Fruit fly (Drosophila melanogaster): ENCODE results near the gene CG12278.

CG12278 gene

DNA sequence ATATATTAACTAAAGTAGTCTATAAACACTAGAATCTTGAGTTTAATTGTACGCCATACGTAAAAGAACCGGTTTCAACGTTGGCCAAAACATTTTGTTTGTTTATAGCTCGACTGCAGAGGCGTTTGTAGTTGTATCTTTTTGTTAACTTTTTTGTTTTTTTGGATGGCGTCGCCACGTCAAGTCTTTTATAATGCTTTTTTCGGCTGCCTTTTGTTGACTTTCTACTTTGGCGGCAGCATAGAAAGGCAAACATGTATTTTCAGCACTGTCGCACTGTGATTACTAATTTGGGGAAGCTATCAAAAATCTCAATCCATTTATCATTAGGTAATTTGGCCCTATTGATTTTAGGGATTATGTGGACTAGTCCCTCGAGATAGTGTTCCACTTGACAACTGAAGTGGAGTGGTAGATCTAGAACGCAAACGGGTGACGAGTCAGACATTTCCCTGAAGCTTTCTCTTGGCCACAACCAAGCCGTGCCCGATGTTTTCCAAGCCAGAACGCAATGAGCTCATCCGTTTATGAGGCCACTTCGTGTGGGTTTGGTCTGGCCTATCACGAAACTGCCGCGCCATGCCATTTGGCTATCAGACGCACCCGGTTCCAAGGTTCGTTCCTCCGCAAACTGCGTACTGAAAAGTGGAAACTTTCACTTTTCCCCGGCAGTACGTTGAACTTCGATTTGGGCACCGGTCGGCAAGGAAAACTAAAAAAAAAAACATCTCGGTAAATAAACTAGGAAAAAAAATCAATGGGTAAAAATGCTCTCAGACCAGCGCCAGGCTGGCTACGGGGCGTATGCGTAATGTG, 22.8 kb downstream of the CG12278 start:
- TF ChIP-seq da (GFP tag; optimal IDR thresholded peaks at IDR 0.05) (no peak), BtbVII (GFP tag; optimal IDR thresholded peaks at IDR 0.05) (no peak), CG2199 (GFP tag; IDR thresholded peaks at IDR 0.05) (peak; percentile 15; the same call in 1 of the 3 replicates), Blimp-1 (GFP tag; optimal IDR thresholded peaks at IDR 0.05) (peak; percentile 93), CG8478 (optimal IDR thresholded peaks at IDR 0.05) (no peak), CG7372 (GFP tag; IDR thresholded peaks at IDR 0.05) (peak; percentile 67; the same call in 1 of the 2 replicates), CG1233 (GFP tag; optimal IDR thresholded peaks at IDR 0.05) (no peak), CG1792 (GFP tag; optimal IDR thresholded peaks at IDR 0.05) (no peak), ATbp (GFP tag; optimal IDR thresholded peaks at IDR 0.05) (no peak), hth (optimal IDR thresholded peaks at IDR 0.05) (no peak), CG15696 (tag; optimal IDR thresholded peaks at IDR 0.05) (no peak), tx (GFP tag; optimal IDR thresholded peaks at IDR 0.05) (no peak), klu (GFP tag; IDR thresholded peaks at IDR 0.05) (no peak), ftz-f1 (GFP tag; optimal IDR thresholded peaks at IDR 0.05) (no peak), CG14441 (GFP tag; IDR thresholded peaks at IDR 0.05) (no peak), CG7271 (tag; optimal IDR thresholded peaks at IDR 0.05) (no peak), Ssrp (tag; optimal IDR thresholded peaks at IDR 0.05) (no peak), CG1602 (GFP tag; optimal IDR thresholded peaks at IDR 0.05) (no peak), Rfx (GFP tag; IDR thresholded peaks at IDR 0.05) (no peak), tup (GFP tag; optimal IDR thresholded peaks at IDR 0.05) (no peak), Dll (GFP tag; IDR thresholded peaks at IDR 0.05; ENCODE audit: partially characterized antibody) (no peak), Side (GFP tag; optimal IDR thresholded peaks at IDR 0.05) (no peak), Dref (GFP tag; IDR thresholded peaks at IDR 0.05) (no peak), Ets65A (GFP tag) (no peak), CG33213 (GFP tag; optimal IDR thresholded peaks at IDR 0.05) (no peak), CG9727 (GFP tag; optimal IDR thresholded peaks at IDR 0.05) (no peak), E2f2 (GFP tag; IDR thresholded peaks at IDR 0.05) (0 out of 2 replicates have a peak, but pooled peaks have one; percentile 28), CG6791 (GFP tag; IDR thresholded peaks at IDR 0.05; ENCODE audit: partially characterized antibody) (0 out of 3 replicates have a peak, but pooled peaks have one; percentile 21), org-1 (GFP tag; optimal IDR thresholded peaks at IDR 0.05) (no peak), CG31388 (GFP tag; optimal IDR thresholded peaks at IDR 0.05) (no peak), Hr78 (GFP tag; optimal IDR thresholded peaks at IDR 0.05) (no peak), Aef1 (GFP tag; IDR thresholded peaks at IDR 0.05) (no peak), CG9932 (GFP tag; IDR thresholded peaks at IDR 0.05) (0 out of 2 replicates have a peak, but pooled peaks have one; percentile 9), Hey (tag; optimal IDR thresholded peaks at IDR 0.05) (no peak), CG3281 (GFP tag; optimal IDR thresholded peaks at IDR 0.05) (no peak), cwo (GFP tag; optimal IDR thresholded peaks at IDR 0.05) (no peak), CG32532 (GFP tag; IDR thresholded peaks at IDR 0.05) (no peak), esg (GFP tag; conservative IDR thresholded peaks at IDR 0.05) (no peak), gsb (GFP tag; IDR thresholded peaks at IDR 0.05) (no peak), ac (GFP tag; optimal IDR thresholded peaks at IDR 0.05) (no peak), pros (GFP tag; optimal IDR thresholded peaks at IDR 0.05) (no peak), vfl (GFP tag; optimal IDR thresholded peaks at IDR 0.05) (no peak), btn (GFP tag; optimal IDR thresholded peaks at IDR 0.05) (no peak), usp (GFP tag; optimal IDR thresholded peaks at IDR 0.05) (no peak), sd (tag; optimal IDR thresholded peaks at IDR 0.05) (peak; percentile 3), Fer2 (tag; optimal IDR thresholded peaks at IDR 0.05) (no peak), Ets97D (GFP tag; optimal IDR thresholded peaks at IDR 0.05) (no peak), CG15269 (tag; optimal IDR thresholded peaks at IDR 0.05) (no peak), CG13287 (GFP tag; IDR thresholded peaks at IDR 0.05; ENCODE audit: partially characterized antibody) (no peak), CG8924 (tag; optimal IDR thresholded peaks at IDR 0.05) (peak; percentile 33)
